Fruit fly (Drosophila melanogaster): ENCODE results near the gene Fum4.
A peak's percentile ranks its signal among the peaks of the same experiment; 100 is the strongest.

Fum4 gene

DNA sequence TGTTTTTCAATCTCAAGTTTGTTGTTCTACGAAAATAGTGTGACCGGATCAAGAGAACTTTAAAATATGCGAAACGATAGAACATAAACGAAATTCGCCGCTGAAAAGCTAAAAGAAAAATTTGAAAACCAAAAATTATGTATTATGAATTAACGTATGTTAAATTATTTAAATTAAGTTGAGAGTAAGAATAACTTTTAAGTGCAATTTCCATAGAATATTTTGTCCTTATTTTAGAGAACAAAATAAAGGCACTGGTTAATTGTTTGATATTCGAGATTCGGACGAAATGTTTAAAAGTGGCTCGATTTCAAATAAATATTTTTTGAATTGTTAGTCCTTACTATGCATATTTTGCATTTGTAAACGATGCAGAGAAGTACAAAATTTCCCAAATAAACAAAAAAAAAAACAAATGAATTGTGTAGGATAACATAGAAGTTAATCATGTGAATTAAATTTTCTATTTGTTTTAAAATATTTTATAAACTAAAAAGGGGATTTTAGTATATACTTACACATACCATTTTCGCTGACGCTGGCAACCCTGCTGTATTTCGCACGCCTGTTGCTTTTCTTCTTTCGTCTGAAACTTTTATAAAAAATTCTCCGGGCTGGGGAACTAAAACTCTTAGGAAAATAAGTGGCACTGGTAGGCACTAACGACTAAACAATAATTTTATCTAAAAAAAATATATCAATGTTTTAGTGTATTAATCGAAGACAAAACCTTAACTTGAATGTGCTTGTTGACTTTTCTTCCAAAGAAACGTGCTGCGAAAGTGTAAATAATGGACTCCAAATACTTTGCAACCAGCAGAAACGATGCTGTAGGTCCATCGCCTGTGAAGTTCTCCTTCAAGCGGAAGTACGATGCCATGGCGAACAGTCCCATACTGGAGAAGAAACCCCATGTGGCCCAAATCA, 19.6 kb upstream of the Fum4 start, which contains the start of the genes CG5727 and ath (continued):
- TF ChIP-seq Neu2 (GFP tag; optimal IDR thresholded peaks at IDR 0.05; ENCODE audit: borderline replicate concordance) = no peak
- no peak for TF ChIP-seq CG12299 (tag; optimal IDR thresholded peaks at IDR 0.05)
- peak; percentile 49; the same call in 1 of the 2 replicates for TF ChIP-seq CG14014 (GFP tag; IDR thresholded peaks at IDR 0.05)
- TF ChIP-seq scrt (GFP tag; optimal IDR thresholded peaks at IDR 0.05) = peak; percentile 94
- peak; percentile 34 for TF ChIP-seq CG4424 (GFP tag; optimal IDR thresholded peaks at IDR 0.05)
- no peak for TF ChIP-seq her (GFP tag; optimal IDR thresholded peaks at IDR 0.05)
- no peak for TF ChIP-seq Xrp1 (GFP tag; IDR thresholded peaks at IDR 0.05)
- TF ChIP-seq pb (GFP tag; optimal IDR thresholded peaks at IDR 0.05) = no peak
- peak; percentile 28 for TF ChIP-seq phol (tag; optimal IDR thresholded peaks at IDR 0.05)
- peak; percentile 50 for TF ChIP-seq nmo (GFP tag; optimal IDR thresholded peaks at IDR 0.05)
- peak; percentile 18 for TF ChIP-seq BEAF-32 (GFP tag; optimal IDR thresholded peaks at IDR 0.05)
- TF ChIP-seq CG17829 (tag; optimal IDR thresholded peaks at IDR 0.05) = peak; percentile 3
- peak; percentile 11 for TF ChIP-seq CG2712 (tag; optimal IDR thresholded peaks at IDR 0.05)
- TF ChIP-seq lilli (GFP tag; optimal IDR thresholded peaks at IDR 0.05) = peak; percentile 19
- peak; percentile 11 for TF ChIP-seq CG4617 (GFP tag; optimal IDR thresholded peaks at IDR 0.05; ENCODE audit: borderline replicate concordance)
- TF ChIP-seq cg (GFP tag; optimal IDR thresholded peaks at IDR 0.05) = no peak
- no peak for TF ChIP-seq Blimp-1 (GFP tag; optimal IDR thresholded peaks at IDR 0.05)
- TF ChIP-seq Fer1 (GFP tag; optimal IDR thresholded peaks at IDR 0.05) = peak; percentile 45
- no peak for TF ChIP-seq ewg (GFP tag; optimal IDR thresholded peaks at IDR 0.05)
- TF ChIP-seq Hsf (GFP tag; optimal IDR thresholded peaks at IDR 0.05) = no peak
- no peak for TF ChIP-seq bowl (GFP tag; IDR thresholded peaks at IDR 0.05)
- TF ChIP-seq CG10979 (tag; optimal IDR thresholded peaks at IDR 0.05) = no peak
- TF ChIP-seq bcd (GFP tag; optimal IDR thresholded peaks at IDR 0.05) = no peak
- TF ChIP-seq MESR4 (GFP tag; optimal IDR thresholded peaks at IDR 0.05) = peak; percentile 12
- peak; percentile 6 for TF ChIP-seq CG10267 (tag; optimal IDR thresholded peaks at IDR 0.05)
- TF ChIP-seq CG6689 (GFP tag; IDR thresholded peaks at IDR 0.05) = peak; percentile 38; the same call in 1 of the 2 replicates
- no peak for TF ChIP-seq emc (GFP tag; optimal IDR thresholded peaks at IDR 0.05)
- TF ChIP-seq Nf-YB (GFP tag; optimal IDR thresholded peaks at IDR 0.05) = no peak
- TF ChIP-seq CG9727 (GFP tag; optimal IDR thresholded peaks at IDR 0.05) = no peak
- peak; percentile 15 for TF ChIP-seq CG3995 (GFP tag; optimal IDR thresholded peaks at IDR 0.05)
- peak; percentile 50 for TF ChIP-seq Max (GFP tag; optimal IDR thresholded peaks at IDR 0.05)
- no peak for TF ChIP-seq CG30431 (GFP tag; optimal IDR thresholded peaks at IDR 0.05)
- peak; percentile 38 for TF ChIP-seq wek (GFP tag; optimal IDR thresholded peaks at IDR 0.05)
- TF ChIP-seq otp (GFP tag; IDR thresholded peaks at IDR 0.05) = no peak
- peak; percentile 13 for TF ChIP-seq pzg (GFP tag; optimal IDR thresholded peaks at IDR 0.05)
- no peak for TF ChIP-seq Scr (GFP tag; IDR thresholded peaks at IDR 0.05; ENCODE audit: partially characterized antibody)
- TF ChIP-seq amos (GFP tag; IDR thresholded peaks at IDR 0.05; ENCODE audit: partially characterized antibody) = no peak
- TF ChIP-seq sug (tag; optimal IDR thresholded peaks at IDR 0.05) = no peak
- TF ChIP-seq row (GFP tag; IDR thresholded peaks at IDR 0.05) = peak; percentile 63
- TF ChIP-seq crp (GFP tag; optimal IDR thresholded peaks at IDR 0.05) = no peak
- peak; percentile 5 for TF ChIP-seq CG15696 (tag; optimal IDR thresholded peaks at IDR 0.05)
- no peak for TF ChIP-seq CG8478 (optimal IDR thresholded peaks at IDR 0.05)
- peak; percentile 61; the same call in 2 of the 3 replicates for TF ChIP-seq CG17361 (GFP tag; IDR thresholded peaks at IDR 0.05)
- TF ChIP-seq so (GFP tag; IDR thresholded peaks at IDR 0.05) = peak; percentile 37; the same call in 1 of the 3 replicates
- TF ChIP-seq pita (GFP tag; optimal IDR thresholded peaks at IDR 0.05) = no peak
- no peak for TF ChIP-seq B-H1 (GFP tag; IDR thresholded peaks at IDR 0.05)
- TF ChIP-seq CG17359 (tag; optimal IDR thresholded peaks at IDR 0.05) = peak; percentile 7
- no peak for TF ChIP-seq Kr (GFP tag; optimal IDR thresholded peaks at IDR 0.05)

All from whole organism, embryonic.